Worm (Caenorhabditis elegans) whole organism, L1 larva: ENCODE data around the gene F40B5.2.

Experiments used
- C34B4.2 ChIP-seq: sonication (generic microtip); optimal IDR thresholded peaks from 2 replicates; lab custom pipeline; 2017; ENCODE audit warnings: mild to moderate bottlenecking, missing genetic modification characterization, missing compliant biosample characterization
- F16B12.6 ChIP-seq: fragments of 150-350 bp; optimal IDR thresholded peaks from 2 replicates; lab custom pipeline; 2014; ENCODE audit warnings: missing biosample characterization, missing genetic modification characterization
- Y116A8C.19 ChIP-seq: sonication (generic microtip); optimal IDR thresholded peaks from 2 replicates; lab custom pipeline; 2016; ENCODE audit warnings: missing compliant biosample characterization, missing genetic modification characterization, borderline replicate concordance
- aha-1 ChIP-seq: fragments of 150-350 bp; optimal IDR thresholded peaks from 2 replicates; lab custom pipeline; 2014; ENCODE audit warnings: missing biosample characterization, missing genetic modification characterization
- alr-1 ChIP-seq: fragments of 200-800 bp; sonication (Bioruptor generic); optimal IDR thresholded peaks from 2 replicates; lab custom pipeline; 2018; ENCODE audit warnings: borderline replicate concordance, mild to moderate bottlenecking, missing genetic modification characterization, missing compliant biosample characterization
- blmp-1 ChIP-seq: fragments of 150-350 bp; optimal IDR thresholded peaks from 2 replicates; lab custom pipeline; 2014; ENCODE audit warnings: missing biosample characterization, missing genetic modification characterization
- ceh-82 ChIP-seq, 3 experiments: fragments of 150-350 bp in 1 of 3; sonication (generic microtip) in 2 of 3; optimal IDR thresholded peaks; 2 replicates each; lab custom pipeline; 2014 to 2017; ENCODE audit warnings: missing biosample characterization in 3 of 3, missing genetic modification characterization in 3 of 3
- dsc-1 ChIP-seq: sonication (generic microtip); optimal IDR thresholded peaks from 2 replicates; lab custom pipeline; 2016; ENCODE audit warnings: mild to moderate bottlenecking, missing genetic modification characterization, missing compliant biosample characterization
- efl-1 ChIP-seq, 4 experiments: fragments of 150-350 bp; optimal IDR thresholded peaks in 3 of 4; peaks in 1 of 4; 1 replicate in 1 of 4; 2 replicates in 3 of 4; lab custom pipeline; 2014; ENCODE audit warnings: missing biosample characterization in 2 of 4, missing genetic modification characterization in 2 of 4, missing genetic modification reagents in 2 of 4
- egl-27 ChIP-seq, 2 experiments: fragments of 150-350 bp in 1 of 2; sonication (generic microtip); optimal IDR thresholded peaks; 3 replicates each; lab custom pipeline; 2017 to 2018; ENCODE audit warnings: missing biosample characterization in 2 of 2, missing genetic modification characterization in 2 of 2, missing genetic modification reagents in 2 of 2
- elt-2 ChIP-seq: sonication (generic microtip); optimal IDR thresholded peaks from 2 replicates; lab custom pipeline; 2016; ENCODE audit warnings: missing genetic modification characterization, mild to moderate bottlenecking, inconsistent platforms, missing compliant biosample characterization, missing genetic modification reagents
- fos-1 ChIP-seq: fragments of 150-350 bp; optimal IDR thresholded peaks from 2 replicates; lab custom pipeline; 2014; ENCODE audit warnings: missing biosample characterization, missing genetic modification characterization
- grh-1 ChIP-seq: fragments of 200-800 bp; sonication (Bioruptor generic); IDR thresholded peaks from 2 replicates; pipeline ENCODE4 v1.3.6; 2022; ENCODE audit warnings: missing genetic modification reagents, missing genetic modification characterization, missing compliant biosample characterization
- hlh-17 ChIP-seq: fragments of 200-800 bp; sonication (Bioruptor generic); optimal IDR thresholded peaks from 2 replicates; lab custom pipeline; 2018; ENCODE audit warnings: missing genetic modification characterization, mild to moderate bottlenecking, missing compliant biosample characterization, moderate library complexity, borderline replicate concordance
- isw-1 ChIP-seq: fragments of 200-800 bp; sonication (Bioruptor generic); IDR thresholded peaks from 2 replicates; pipeline ENCODE4 v1.3.6; 2022; ENCODE audit warnings: missing genetic modification characterization, missing compliant biosample characterization
- jun-1 ChIP-seq: fragments of 150-350 bp; optimal IDR thresholded peaks from 2 replicates; lab custom pipeline; 2014; ENCODE audit warnings: missing biosample characterization, missing genetic modification reagents, missing genetic modification characterization
- lin-14 ChIP-seq: fragments of 200-800 bp; sonication (Bioruptor generic); optimal IDR thresholded peaks from 2 replicates; lab custom pipeline; 2018; ENCODE audit warnings: mild to moderate bottlenecking, missing genetic modification characterization, moderate library complexity, missing compliant biosample characterization
- lin-35 ChIP-seq, 2 experiments: fragments of 150-350 bp; optimal IDR thresholded peaks; 2 replicates each; lab custom pipeline; 2014; ENCODE audit warnings: missing biosample characterization in 2 of 2, missing genetic modification characterization in 2 of 2, missing genetic modification reagents in 2 of 2
- lsy-2 ChIP-seq, 2 experiments: fragments of 150-350 bp; optimal IDR thresholded peaks; 2 replicates each; lab custom pipeline; 2014; ENCODE audit warnings: missing biosample characterization in 2 of 2, missing genetic modification characterization in 2 of 2
- mab-9 ChIP-seq: fragments of 200-800 bp; sonication (Bioruptor generic); IDR thresholded peaks from 2 replicates; pipeline ENCODE4 v1.3.6; 2022; ENCODE audit warnings: missing genetic modification reagents, missing genetic modification characterization, missing compliant biosample characterization
- mdl-1 ChIP-seq, 2 experiments: fragments of 150-350 bp; optimal IDR thresholded peaks; 2 replicates each; lab custom pipeline; 2014 to 2017; ENCODE audit warnings: missing biosample characterization in 2 of 2, missing genetic modification characterization in 2 of 2, inconsistent platforms in 1 of 2
- mep-1 ChIP-seq: fragments of 150-350 bp; optimal IDR thresholded peaks from 2 replicates; lab custom pipeline; 2014; ENCODE audit warnings: missing biosample characterization, missing genetic modification characterization
- nhr-11 ChIP-seq: fragments of 150-350 bp; optimal IDR thresholded peaks from 2 replicates; lab custom pipeline; 2014; ENCODE audit warnings: missing biosample characterization, missing genetic modification characterization
- nhr-12 ChIP-seq: sonication (generic microtip); optimal IDR thresholded peaks from 2 replicates; lab custom pipeline; 2017; ENCODE audit warnings: missing biosample characterization, missing genetic modification characterization
- nhr-19 ChIP-seq: fragments of 200-800 bp; sonication (Bioruptor generic); conservative IDR thresholded peaks from 2 replicates; pipeline ENCODE4 v1.3.6; 2022; ENCODE audit warnings: missing genetic modification characterization, missing compliant biosample characterization
- nhr-20 ChIP-seq: sonication (generic microtip); optimal IDR thresholded peaks from 2 replicates; lab custom pipeline; 2016; ENCODE audit warnings: mild to moderate bottlenecking, missing genetic modification characterization, missing compliant biosample characterization
- nhr-71 ChIP-seq: sonication (generic microtip); optimal IDR thresholded peaks from 2 replicates; lab custom pipeline; 2016; ENCODE audit warnings: mild to moderate bottlenecking, missing genetic modification characterization, moderate library complexity, missing compliant biosample characterization
- nhr-77 ChIP-seq: fragments of 150-350 bp; optimal IDR thresholded peaks from 2 replicates; lab custom pipeline; 2014; ENCODE audit warnings: missing biosample characterization, missing genetic modification characterization
- nhr-84 ChIP-seq: sonication (generic microtip); optimal IDR thresholded peaks from 2 replicates; lab custom pipeline; 2017; ENCODE audit warnings: missing biosample characterization, missing genetic modification characterization
- nhr-85 ChIP-seq: sonication (generic microtip); peaks from one replicate; lab custom pipeline; 2016; ENCODE audit warnings: missing genetic modification characterization, inconsistent platforms, missing compliant biosample characterization
- nhr-90 ChIP-seq: sonication (generic microtip); optimal IDR thresholded peaks from 2 replicates; lab custom pipeline; 2016; ENCODE audit warnings: mild to moderate bottlenecking, missing genetic modification characterization, missing compliant biosample characterization; ENCODE audit not compliant: poor library complexity
- pag-3 ChIP-seq: sonication (generic microtip); optimal IDR thresholded peaks from 2 replicates; lab custom pipeline; 2017; ENCODE audit warnings: missing genetic modification characterization, mild to moderate bottlenecking, missing compliant biosample characterization, antibody characterized with exemption, borderline replicate concordance; ENCODE audit not compliant: insufficient read depth
- pqm-1 ChIP-seq: sonication (generic microtip); optimal IDR thresholded peaks from 3 replicates; lab custom pipeline; 2017; ENCODE audit warnings: missing biosample characterization, missing genetic modification characterization
- rnt-1 ChIP-seq: sonication (generic microtip); optimal IDR thresholded peaks from 2 replicates; lab custom pipeline; 2016; ENCODE audit warnings: mild to moderate bottlenecking, missing genetic modification characterization, moderate library complexity, missing compliant biosample characterization
- skn-1 ChIP-seq: fragments of 150-350 bp; optimal IDR thresholded peaks from 2 replicates; lab custom pipeline; 2014; ENCODE audit warnings: missing biosample characterization, missing genetic modification characterization
- snpc-4 ChIP-seq: fragments of 150-350 bp; optimal IDR thresholded peaks from 2 replicates; lab custom pipeline; 2014; ENCODE audit warnings: missing biosample characterization, missing genetic modification characterization
- snu-23 ChIP-seq: sonication (generic microtip); optimal IDR thresholded peaks from 2 replicates; lab custom pipeline; 2016; ENCODE audit warnings: missing genetic modification characterization, missing compliant biosample characterization
- sox-4 ChIP-seq: sonication (generic microtip); optimal IDR thresholded peaks from 2 replicates; lab custom pipeline; 2016; ENCODE audit warnings: missing genetic modification characterization, missing compliant biosample characterization
- sptf-1 ChIP-seq: fragments of 150-350 bp; optimal IDR thresholded peaks from 2 replicates; lab custom pipeline; 2014; ENCODE audit warnings: missing biosample characterization, missing genetic modification characterization
- swsn-7 ChIP-seq: sonication (generic microtip); optimal IDR thresholded peaks from 2 replicates; lab custom pipeline; 2016; ENCODE audit warnings: missing genetic modification characterization, missing compliant biosample characterization
- tbx-2 ChIP-seq: sonication (generic microtip); optimal IDR thresholded peaks from 2 replicates; lab custom pipeline; 2016; ENCODE audit warnings: missing genetic modification characterization, missing compliant biosample characterization
- tlp-1 ChIP-seq: fragments of 150-350 bp; optimal IDR thresholded peaks from 2 replicates; lab custom pipeline; 2014; ENCODE audit warnings: missing biosample characterization, missing genetic modification characterization
- unc-30 ChIP-seq: sonication (generic microtip); optimal IDR thresholded peaks from 2 replicates; lab custom pipeline; 2017; ENCODE audit warnings: missing biosample characterization, missing genetic modification characterization
- unc-86 ChIP-seq: sonication (generic microtip); optimal IDR thresholded peaks from 2 replicates; lab custom pipeline; 2016; ENCODE audit warnings: missing genetic modification characterization, missing compliant biosample characterization
- xbp-1 ChIP-seq: sonication (generic microtip); optimal IDR thresholded peaks from 2 replicates; lab custom pipeline; 2016; ENCODE audit warnings: missing genetic modification characterization, missing compliant biosample characterization
- zip-4 ChIP-seq: fragments of 200-800 bp; sonication (Bioruptor generic); optimal IDR thresholded peaks from 2 replicates; lab custom pipeline; 2018; ENCODE audit warnings: mild to moderate bottlenecking, missing genetic modification characterization, moderate library complexity, missing compliant biosample characterization
- ztf-4 ChIP-seq: fragments of 150-350 bp; optimal IDR thresholded peaks from 2 replicates; lab custom pipeline; 2014; ENCODE audit warnings: missing biosample characterization, missing genetic modification characterization

F40B5.2 gene

ce11 chrX:8384642-8385181, 17.1 kb downstream of the F40B5.2 start, which contains the start of gene F41D9.2 (continued):
- TF ChIP-seq unc-30 (tag; lab: Kevin White, UChicago) = no peak
- TF ChIP-seq nhr-84 (tag; lab: Kevin White, UChicago) = no peak
- TF ChIP-seq nhr-77 (tag; lab: Kevin White, UChicago) = no peak
- TF ChIP-seq nhr-20 (tag; lab: Kevin White, UChicago) = peak; percentile 8
- no peak for TF ChIP-seq egl-27 (tag; optimal IDR thresholded peaks at IDR 0.05; lab: Kevin White, UChicago)
- no peak for TF ChIP-seq Y116A8C.19
- TF ChIP-seq mdl-1 (tag; optimal IDR thresholded peaks at IDR 0.05; lab: Kevin White, UChicago) = no peak
- no peak for TF ChIP-seq aha-1 (tag; lab: Kevin White, UChicago)
- no peak for TF ChIP-seq elt-2 (tag; lab: Kevin White, UChicago)
- no peak for TF ChIP-seq tlp-1 (tag; lab: Kevin White, UChicago)
- no peak for TF ChIP-seq F16B12.6 (tag; lab: Kevin White, UChicago)
- TF ChIP-seq C34B4.2 (tag; lab: Kevin White, UChicago) = no peak
- no peak for TF ChIP-seq alr-1 (tag; lab: Kevin White, UChicago)
- no peak for TF ChIP-seq xbp-1 (tag; lab: Kevin White, UChicago)
- TF ChIP-seq lin-35 (GFP tag; optimal IDR thresholded peaks at IDR 0.05; lab: Kevin White, UChicago) = no peak
- no peak for TF ChIP-seq unc-86 (tag; lab: Kevin White, UChicago)
- no peak for TF ChIP-seq zip-4

- TF ChIP-seq tbx-2 (tag; lab: Kevin White, UChicago) (peak; percentile 59), sptf-1 (tag; lab: Kevin White, UChicago) (no peak), mdl-1 (tag; optimal IDR thresholded peaks at IDR 0.05; lab: Kevin White, UChicago) (peak in 1 of 2 experiments; percentile 67), lsy-2 (tag; optimal IDR thresholded peaks at IDR 0.05; lab: Kevin White, UChicago) (peak; percentile 49 to 57), snu-23 (GFP tag; lab: Kevin White, UChicago) (peak; percentile 80), lin-35 (GFP tag; optimal IDR thresholded peaks at IDR 0.05; lab: Kevin White, UChicago) (peak in 1 of 2 experiments; percentile 49), pag-3 (tag; lab: Kevin White, UChicago) (no peak), pqm-1 (no peak), jun-1 (tag; lab: Kevin White, UChicago) (peak; percentile 37), nhr-85 (tag; lab: Kevin White, UChicago) (peak; percentile 59), unc-86 (tag; lab: Kevin White, UChicago) (peak; percentile 13), xbp-1 (tag; lab: Kevin White, UChicago) (peak; percentile 55), ztf-4 (no peak), mep-1 (tag; lab: Kevin White, UChicago) (peak; percentile 70), egl-27 (tag; optimal IDR thresholded peaks at IDR 0.05; lab: Kevin White, UChicago) (no peak), nhr-11 (tag; lab: Kevin White, UChicago) (no peak), sox-4 (tag; lab: Kevin White, UChicago) (peak; percentile 11), dsc-1 (tag; lab: Kevin White, UChicago) (peak; percentile 64), nhr-19 (peak; percentile 56; the same call in 1 of the 2 replicates), nhr-20 (tag; lab: Kevin White, UChicago) (peak; percentile 65), nhr-71 (tag; lab: Kevin White, UChicago) (peak; percentile 74), ceh-82 (tag; optimal IDR thresholded peaks at IDR 0.05; lab: Kevin White, UChicago) (peak; percentile 15 to 35 (median 34)), snpc-4 (no peak), lin-14 (peak; percentile 62), nhr-90 (peak; percentile 59), nhr-12 (tag; lab: Kevin White, UChicago) (no peak), zip-4 (peak; percentile 26), blmp-1 (tag; lab: Kevin White, UChicago) (peak; percentile 18), mab-9 (0 out of 2 replicates have a peak, but pooled peaks have one; percentile 13), hlh-17 (GFP tag; lab: Kevin White, UChicago) (no peak), efl-1 (optimal IDR thresholded peaks at IDR 0.05; lab: Kevin White, UChicago) (no peak), efl-1 (GFP tag; optimal IDR thresholded peaks at IDR 0.05 in 1 of 2; lab: Kevin White, UChicago) (peak in 1 of 2 experiments; percentile 77), swsn-7 (tag; lab: Kevin White, UChicago) (peak; percentile 64), rnt-1 (peak; percentile 63), skn-1 (tag; lab: Kevin White, UChicago) (peak; percentile 47), isw-1 (GFP tag; lab: Robert Waterston, UW) (no peak; the same call in 1 of the 2 replicates), fos-1 (tag; lab: Kevin White, UChicago) (peak; percentile 51), grh-1 (no peak)
Measured at ce11 chrX:8386068-8386851, 18.6 kb downstream of the F40B5.2 start.
